Fruit fly (Drosophila melanogaster) whole organism, embryonic: Measurements from ENCODE around the gene DPCoAC.
A peak's percentile ranks its signal among the peaks of the same experiment; 100 is the strongest.

Source experiments
- ATbp ChIP-seq: fragments of 200-800 bp; sonication (Bioruptor generic); optimal IDR thresholded peaks from 2 replicates; lab custom pipeline; 2017; ENCODE audit warnings: missing biosample characterization, mild to moderate bottlenecking, missing genetic modification characterization, missing genetic modification reagents
- Ada2b ChIP-seq: fragments of 200-800 bp; sonication (Bioruptor generic); IDR thresholded peaks from 2 replicates; pipeline ENCODE4 v1.3.6; 2022; ENCODE audit warnings: missing biosample characterization, missing genetic modification characterization
- Atf3 ChIP-seq: fragments of 200-800 bp; sonication (Bioruptor generic); optimal IDR thresholded peaks from 3 replicates; lab custom pipeline; 2016; ENCODE audit warnings: missing biosample characterization, missing genetic modification characterization
- CG10209 ChIP-seq: fragments of 200-800 bp; sonication (Bioruptor generic); optimal IDR thresholded peaks from 3 replicates; lab custom pipeline; 2017; ENCODE audit warnings: missing biosample characterization, mild to moderate bottlenecking, missing genetic modification characterization, missing genetic modification reagents
- CG10462 ChIP-seq: fragments of 200-800 bp; sonication (Bioruptor generic); optimal IDR thresholded peaks from 2 replicates; lab custom pipeline; 2016; ENCODE audit warnings: missing biosample characterization, missing genetic modification characterization
- CG11093 ChIP-seq: fragments of 200-800 bp; sonication (Bioruptor generic); IDR thresholded peaks from 3 replicates; pipeline ENCODE4 v1.3.6; 2022; ENCODE audit warnings: missing biosample characterization, missing genetic modification characterization
- CG12744 ChIP-seq: fragments of 200-800 bp; sonication (Bioruptor generic); optimal IDR thresholded peaks from 2 replicates; lab custom pipeline; 2016; ENCODE audit warnings: missing biosample characterization, missing genetic modification characterization
- CG15011 ChIP-seq: fragments of 200-800 bp; sonication (Bioruptor generic); optimal IDR thresholded peaks from 3 replicates; lab custom pipeline; 2018; ENCODE audit warnings: missing biosample characterization, mild to moderate bottlenecking, missing genetic modification characterization
- CG18764 ChIP-seq: fragments of 200-800 bp; sonication (Bioruptor generic); optimal IDR thresholded peaks from 3 replicates; lab custom pipeline; 2016; ENCODE audit warnings: missing biosample characterization, missing genetic modification characterization
- CG2116 ChIP-seq: fragments of 200-800 bp; sonication (Bioruptor generic); optimal IDR thresholded peaks from 3 replicates; lab custom pipeline; 2018; ENCODE audit warnings: missing biosample characterization, mild to moderate bottlenecking, missing genetic modification characterization
- CG2889 ChIP-seq: fragments of 200-800 bp; sonication (Bioruptor generic); IDR thresholded peaks from 3 replicates; pipeline ENCODE4 v1.3.6; 2022; ENCODE audit warnings: missing biosample characterization, missing genetic modification characterization
- CG31441 ChIP-seq: fragments of 200-800 bp; sonication (Bioruptor generic); IDR thresholded peaks from 2 replicates; pipeline ENCODE4 v1.3.6; 2022; ENCODE audit warnings: missing biosample characterization, missing genetic modification characterization
- CG34422 ChIP-seq: fragments of 200-800 bp; sonication (Bioruptor generic); IDR thresholded peaks from 3 replicates; pipeline ENCODE4 v1.3.6; 2022; ENCODE audit warnings: missing biosample characterization, missing genetic modification characterization
- CG4360 ChIP-seq: fragments of 200-800 bp; sonication (Bioruptor generic); IDR thresholded peaks from 2 replicates; pipeline ENCODE4 v1.3.6; 2022; ENCODE audit warnings: missing biosample characterization, missing genetic modification characterization
- CG7745 ChIP-seq: fragments of 200-800 bp; sonication (Bioruptor generic); optimal IDR thresholded peaks from 2 replicates; lab custom pipeline; 2018; ENCODE audit warnings: missing biosample characterization, mild to moderate bottlenecking, missing genetic modification characterization, moderate library complexity
- CG7786 ChIP-seq: fragments of 200-800 bp; sonication (Bioruptor generic); optimal IDR thresholded peaks from 2 replicates; lab custom pipeline; 2016; ENCODE audit warnings: missing biosample characterization, missing genetic modification characterization
- CG7963 ChIP-seq: fragments of 200-800 bp; sonication (Bioruptor generic); IDR thresholded peaks from 3 replicates; pipeline ENCODE4 v1.3.6; 2022; ENCODE audit warnings: missing biosample characterization, missing genetic modification characterization; ENCODE audit not compliant: partially characterized antibody
- CG9215 ChIP-seq: fragments of 200-800 bp; sonication (Bioruptor generic); IDR thresholded peaks from 2 replicates; pipeline ENCODE4 v1.3.6; 2022; ENCODE audit warnings: missing biosample characterization, missing genetic modification characterization
- Camta ChIP-seq: fragments of 200-800 bp; sonication (Bioruptor generic); optimal IDR thresholded peaks from 2 replicates; lab custom pipeline; 2016; ENCODE audit warnings: missing biosample characterization, missing genetic modification characterization
- Doc2 ChIP-seq: fragments of 200-800 bp; sonication (Bioruptor generic); IDR thresholded peaks from 2 replicates; pipeline ENCODE4 v1.3.6; 2022; ENCODE audit warnings: missing biosample characterization, missing genetic modification characterization
- Dref ChIP-seq: fragments of 200-800 bp; sonication (Bioruptor generic); IDR thresholded peaks from 2 replicates; pipeline ENCODE4 v1.3.6; 2022; ENCODE audit warnings: missing biosample characterization, missing genetic modification characterization
- HLH3B ChIP-seq: fragments of 200-800 bp; sonication (Bioruptor generic); IDR thresholded peaks from 2 replicates; pipeline ENCODE4 v1.3.6; 2022; ENCODE audit warnings: missing biosample characterization, missing genetic modification characterization
- Hmx ChIP-seq: fragments of 200-800 bp; sonication (Bioruptor generic); optimal IDR thresholded peaks from 2 replicates; lab custom pipeline; 2016; ENCODE audit warnings: missing biosample characterization, missing genetic modification characterization
- Meics ChIP-seq: fragments of 200-800 bp; sonication (Bioruptor generic); optimal IDR thresholded peaks from 2 replicates; lab custom pipeline; 2017; ENCODE audit warnings: missing biosample characterization, mild to moderate bottlenecking, missing genetic modification characterization
- Oaz ChIP-seq: fragments of 200-800 bp; sonication (Bioruptor generic); IDR thresholded peaks from 2 replicates; pipeline ENCODE4 v1.3.6; 2022; ENCODE audit warnings: missing biosample characterization, missing genetic modification characterization
- Ravus ChIP-seq: fragments of 200-800 bp; sonication (Bioruptor generic); IDR thresholded peaks from 2 replicates; pipeline ENCODE4 v1.3.6; 2022; ENCODE audit warnings: missing biosample characterization, missing genetic modification characterization
- Rfx ChIP-seq: fragments of 200-800 bp; sonication (Bioruptor generic); IDR thresholded peaks from 2 replicates; pipeline ENCODE4 v1.3.6; 2022; ENCODE audit warnings: missing biosample characterization, missing genetic modification characterization
- Side ChIP-seq: fragments of 200-800 bp; sonication (Bioruptor generic); optimal IDR thresholded peaks from 2 replicates; lab custom pipeline; 2016; ENCODE audit warnings: missing biosample characterization, missing genetic modification characterization
- Sox100B ChIP-seq: fragments of 200-800 bp; sonication (Bioruptor generic); optimal IDR thresholded peaks from 3 replicates; lab custom pipeline; 2018; ENCODE audit warnings: missing biosample characterization, mild to moderate bottlenecking, missing genetic modification characterization
- Sry-β ChIP-seq: fragments of 200-800 bp; sonication (Bioruptor generic); optimal IDR thresholded peaks from 2 replicates; lab custom pipeline; 2018; ENCODE audit warnings: missing biosample characterization, mild to moderate bottlenecking, missing genetic modification characterization, moderate library complexity
- corto ChIP-seq: fragments of 200-800 bp; sonication (Bioruptor generic); optimal IDR thresholded peaks from 2 replicates; lab custom pipeline; 2016; ENCODE audit warnings: missing biosample characterization, mild to moderate bottlenecking, missing genetic modification characterization, moderate library complexity
- dmrt11E ChIP-seq: fragments of 200-800 bp; sonication (Bioruptor generic); optimal IDR thresholded peaks from 3 replicates; lab custom pipeline; 2018; ENCODE audit warnings: missing biosample characterization, mild to moderate bottlenecking, missing genetic modification characterization, moderate library complexity
- ewg ChIP-seq: fragments of 200-800 bp; sonication (Bioruptor generic); optimal IDR thresholded peaks from 3 replicates; lab custom pipeline; 2017; ENCODE audit warnings: mild to moderate bottlenecking, missing biosample characterization, missing genetic modification reagents, missing genetic modification characterization
- fu2 ChIP-seq: fragments of 200-800 bp; sonication (Bioruptor generic); optimal IDR thresholded peaks from 2 replicates; lab custom pipeline; 2016; ENCODE audit warnings: missing biosample characterization, missing genetic modification characterization
- gem ChIP-seq: fragments of 200-800 bp; sonication (Bioruptor generic); optimal IDR thresholded peaks from 2 replicates; lab custom pipeline; 2019; ENCODE audit warnings: missing biosample characterization, mild to moderate bottlenecking, missing genetic modification characterization, moderate library complexity
- grau ChIP-seq: fragments of 200-800 bp; optimal IDR thresholded peaks from 3 replicates; lab custom pipeline; 2019; ENCODE audit warnings: missing biosample characterization, mild to moderate bottlenecking, missing genetic modification characterization, moderate library complexity
- gro ChIP-seq: fragments of 200-800 bp; sonication (Bioruptor generic); optimal IDR thresholded peaks from 2 replicates; lab custom pipeline; 2016; ENCODE audit warnings: missing biosample characterization, missing genetic modification characterization
- gt ChIP-seq: fragments of 200-800 bp; sonication (Bioruptor generic); IDR thresholded peaks from 2 replicates; pipeline ENCODE4 v1.3.6; 2022; ENCODE audit warnings: missing biosample characterization, missing genetic modification characterization
- hb ChIP-seq: fragments of 200-800 bp; sonication (Bioruptor generic); IDR thresholded peaks from 3 replicates; pipeline ENCODE4 v1.3.6; 2022; ENCODE audit warnings: missing biosample characterization, missing genetic modification characterization; ENCODE audit not compliant: partially characterized antibody
- jigr1 ChIP-seq: fragments of 200-800 bp; sonication (Bioruptor generic); IDR thresholded peaks from 3 replicates; pipeline ENCODE4 v1.3.6; 2022; ENCODE audit warnings: missing biosample characterization, missing genetic modification characterization
- kay ChIP-seq: fragments of 200-800 bp; sonication (Bioruptor generic); optimal IDR thresholded peaks from 2 replicates; lab custom pipeline; 2016; ENCODE audit warnings: missing biosample characterization, missing genetic modification characterization
- knrl ChIP-seq: fragments of 200-800 bp; sonication (Bioruptor generic); IDR thresholded peaks from 3 replicates; pipeline ENCODE4 v1.3.6; 2022; ENCODE audit warnings: missing biosample characterization, missing genetic modification characterization; ENCODE audit not compliant: partially characterized antibody
- mld ChIP-seq: fragments of 200-800 bp; sonication (Bioruptor generic); IDR thresholded peaks from 3 replicates; pipeline ENCODE4 v1.3.6; 2022; ENCODE audit warnings: missing biosample characterization, missing genetic modification characterization; ENCODE audit not compliant: partially characterized antibody
- pnt ChIP-seq: fragments of 200-800 bp; sonication (Bioruptor generic); optimal IDR thresholded peaks from 3 replicates; lab custom pipeline; 2016; ENCODE audit warnings: missing biosample characterization, missing genetic modification characterization
- prd ChIP-seq, 3 experiments: fragments of >200 bp in 2 of 3; fragments of 200-800 bp in 1 of 3; sonication (Bioruptor generic) in 1 of 3; optimal IDR thresholded peaks in 2 of 3; IDR thresholded peaks in 1 of 3; 2 replicates in 2 of 3; 3 replicates in 1 of 3; pipeline versions ENCODE4 v1.3.6 to Lab custom; 2017 to 2022; ENCODE audit warnings: missing biosample characterization in 1 of 3, missing genetic modification characterization in 1 of 3
- sens-2 ChIP-seq: fragments of 200-800 bp; sonication (Bioruptor generic); IDR thresholded peaks from 2 replicates; pipeline ENCODE4 v1.3.6; 2022; ENCODE audit warnings: missing biosample characterization, missing genetic modification characterization
- sqz ChIP-seq: fragments of 200-800 bp; sonication (Bioruptor generic); optimal IDR thresholded peaks from 3 replicates; lab custom pipeline; 2018; ENCODE audit warnings: missing biosample characterization, mild to moderate bottlenecking, missing genetic modification characterization
- twi ChIP-seq: fragments of 200-800 bp; optimal IDR thresholded peaks from 2 replicates; lab custom pipeline; 2019; ENCODE audit warnings: missing biosample characterization, mild to moderate bottlenecking, missing genetic modification characterization, moderate library complexity

Gene DPCoAC

dm6 chr3R:20587630-20588479, 30.4 kb upstream of the DPCoAC start, which contains the start of gene Septin2 (continued):
- TF ChIP-seq knrl (GFP tag; lab: Robert Waterston, UW): no peak
- peak; percentile 83 for TF ChIP-seq CG10209 (GFP tag; lab: Kevin White, UChicago)
- TF ChIP-seq grau (tag; lab: Kevin White, UChicago): peak; percentile 83
- TF ChIP-seq dmrt11E (tag; lab: Kevin White, UChicago): peak; percentile 78
- peak; percentile 67 for TF ChIP-seq corto (GFP tag; lab: Kevin White, UChicago)
- TF ChIP-seq Camta (GFP tag; lab: Kevin White, UChicago): peak; percentile 53
- TF ChIP-seq Dref (GFP tag; lab: Robert Waterston, UW): no peak
- no peak for TF ChIP-seq hb (GFP tag; lab: Robert Waterston, UW)
- TF ChIP-seq pnt (GFP tag; lab: Kevin White, UChicago): peak; percentile 59
- peak; percentile 58 for TF ChIP-seq Side (GFP tag; lab: Kevin White, UChicago)
- 0 out of 2 replicates have a peak, but pooled peaks have one; percentile 22 for TF ChIP-seq CG4360 (GFP tag; lab: Robert Waterston, UW)
- TF ChIP-seq sqz (GFP tag; lab: Kevin White, UChicago): no peak
- TF ChIP-seq Sox100B: peak; percentile 95
- peak; percentile 71 for TF ChIP-seq Meics
- TF ChIP-seq Ravus (GFP tag; lab: Robert Waterston, UW): no peak
- TF ChIP-seq gro (GFP tag; lab: Kevin White, UChicago): no peak
- peak; percentile 86 for TF ChIP-seq ATbp (GFP tag; lab: Kevin White, UChicago)
- peak; percentile 88 for TF ChIP-seq gem (tag; lab: Kevin White, UChicago)
- peak; percentile 21; the same call in 1 of the 3 replicates for TF ChIP-seq CG7963
- peak; percentile 55; the same call in 2 of the 3 replicates for TF ChIP-seq jigr1 (GFP tag; lab: Robert Waterston, UW)
- peak; percentile 72 for TF ChIP-seq CG31441 (GFP tag; lab: Robert Waterston, UW)
- 0 out of 2 replicates have a peak, but pooled peaks have one; percentile 24 for TF ChIP-seq CG9215 (GFP tag; lab: Robert Waterston, UW)
- TF ChIP-seq CG15011 (GFP tag; lab: Kevin White, UChicago): peak; percentile 68
- peak; percentile 70 for TF ChIP-seq ewg
- TF ChIP-seq gt (GFP tag; lab: Robert Waterston, UW): no peak
- TF ChIP-seq mld (GFP tag; lab: Robert Waterston, UW): no peak
- TF ChIP-seq Sry-β (GFP tag; lab: Kevin White, UChicago): peak; percentile 36
- no peak for TF ChIP-seq Oaz (GFP tag; lab: Robert Waterston, UW)
- TF ChIP-seq Ada2b: peak; percentile 58; the same call in 1 of the 2 replicates
- TF ChIP-seq sens-2 (GFP tag; lab: Robert Waterston, UW): no peak
- peak; percentile 31; the same call in 1 of the 3 replicates for TF ChIP-seq CG11093
- peak; percentile 6 for TF ChIP-seq fu2 (GFP tag; lab: Kevin White, UChicago)
- TF ChIP-seq Atf3: peak; percentile 53
- no peak for TF ChIP-seq CG7745 (tag; lab: Kevin White, UChicago)
- peak; percentile 45 for TF ChIP-seq CG7786
- peak; percentile 74 for TF ChIP-seq CG18764 (GFP tag; lab: Kevin White, UChicago)
- TF ChIP-seq prd (optimal IDR thresholded peaks at IDR 0.05; lab: Kevin White, UChicago): no peak
- peak; percentile 72 for TF ChIP-seq prd (GFP tag; IDR thresholded peaks at IDR 0.05; lab: Robert Waterston, UW)
- TF ChIP-seq CG2116 (GFP tag; lab: Kevin White, UChicago): peak; percentile 44
- peak; percentile 27 for TF ChIP-seq twi (tag; lab: Kevin White, UChicago)
- peak; percentile 68 for TF ChIP-seq kay (GFP tag; lab: Kevin White, UChicago)
- TF ChIP-seq CG10462 (GFP tag; lab: Kevin White, UChicago): peak; percentile 78
- TF ChIP-seq HLH3B (GFP tag; lab: Robert Waterston, UW): peak; percentile 70
- TF ChIP-seq CG2889: 0 out of 3 replicates have a peak, but pooled peaks have one; percentile 31
- TF ChIP-seq CG34422 (GFP tag; lab: Robert Waterston, UW): peak; percentile 61
- TF ChIP-seq Rfx: peak; percentile 29; the same call in 1 of the 2 replicates
- TF ChIP-seq Hmx (GFP tag; lab: Kevin White, UChicago): peak; percentile 12
- no peak for TF ChIP-seq CG12744 (GFP tag; lab: Kevin White, UChicago)
- no peak for TF ChIP-seq Doc2 (GFP tag; lab: Robert Waterston, UW)
